Fruit fly (Drosophila melanogaster): Measurements from ENCODE around the gene CG6179.

DNA sequence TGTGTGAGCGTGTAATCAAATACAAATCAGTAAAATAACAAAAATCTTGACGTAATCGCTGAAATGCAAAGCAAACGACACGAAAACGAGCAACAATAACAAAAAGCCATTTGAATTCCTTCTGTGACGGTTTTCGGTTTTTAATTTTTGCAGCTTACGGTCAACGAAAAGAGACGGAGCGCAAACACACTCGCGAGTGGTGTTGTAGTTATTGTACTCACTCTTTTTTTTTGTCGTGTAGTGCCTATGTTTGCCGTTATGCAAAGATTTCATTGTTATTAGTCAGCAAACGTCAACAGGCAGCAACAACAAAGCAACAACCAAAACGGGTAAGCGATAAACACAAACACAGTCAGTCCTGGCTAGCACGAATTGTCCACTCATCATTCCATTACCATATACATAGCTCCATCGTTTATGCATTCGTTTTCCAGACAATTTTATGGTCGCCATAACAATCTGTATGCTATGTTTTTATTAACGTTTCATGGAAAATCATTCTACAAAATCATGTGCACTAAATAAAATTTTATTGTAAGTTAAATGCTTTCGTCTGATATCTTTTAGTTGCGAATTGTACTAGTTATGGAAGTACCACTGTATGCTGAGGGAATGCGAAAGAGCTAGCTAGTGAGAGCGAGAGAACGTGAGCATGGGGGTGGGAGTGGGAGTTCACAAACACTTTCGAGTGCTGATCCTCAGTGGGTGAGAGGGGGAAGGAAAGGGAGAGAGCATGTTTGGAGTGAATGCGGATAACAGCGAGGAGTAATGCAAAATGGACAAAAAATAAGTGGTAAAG lies 12.8 kb upstream of the CG6179 start:
- TF ChIP-seq Hr39 (GFP tag; optimal IDR thresholded peaks at IDR 0.05) = peak; percentile 71
- TF ChIP-seq CG6854 (GFP tag; optimal IDR thresholded peaks at IDR 0.05) = peak; percentile 19
